Fruit fly (Drosophila melanogaster): ENCODE data around the gene CG9016.
A peak's percentile ranks its signal among the peaks of the same experiment; 100 is the strongest.

The CG9016 gene

dm6 chr2L:5925637-5926036 lies 2.2 kb upstream of the CG9016 start, which contains the start of gene dsf:
Gene dsf, plus strand, starts transcription at chr2L:5925937.
- TF ChIP-seq rn (GFP tag; IDR thresholded peaks at IDR 0.05) (no peak), CG10348 (GFP tag; IDR thresholded peaks at IDR 0.05) (no peak), Snoo (tag; optimal IDR thresholded peaks at IDR 0.05) (no peak), Ets98B (GFP tag; IDR thresholded peaks at IDR 0.05) (no peak)

- TF ChIP-seq CG9948 (tag; optimal IDR thresholded peaks at IDR 0.05) = no peak
- TF ChIP-seq fd96Ca (GFP tag; IDR thresholded peaks at IDR 0.05) = no peak
- TF ChIP-seq CG8301 (tag; optimal IDR thresholded peaks at IDR 0.05) = no peak
- no peak for TF ChIP-seq Pif1A (GFP tag; optimal IDR thresholded peaks at IDR 0.05)
- TF ChIP-seq CG17806 (tag; optimal IDR thresholded peaks at IDR 0.05) = no peak
- no peak for TF ChIP-seq CG34367 (tag; optimal IDR thresholded peaks at IDR 0.05)
- TF ChIP-seq CG10348 (GFP tag; IDR thresholded peaks at IDR 0.05) = no peak
Measured at dm6 chr2L:5925164-5925563, 1.7 kb upstream of the CG9016 start.

dm6 chr2L:5910189-5910588 lies 13.3 kb downstream of the CG9016 start, which contains the start of gene CG14000:
Gene CG14000, minus strand, starts transcription at chr2L:5910289.
- TF ChIP-seq CG4496 (GFP tag; IDR thresholded peaks at IDR 0.05) = no peak
- TF ChIP-seq fd96Ca (GFP tag; IDR thresholded peaks at IDR 0.05) = no peak
- no peak for TF ChIP-seq CG14655 (GFP tag; optimal IDR thresholded peaks at IDR 0.05)
- no peak for TF ChIP-seq rn (GFP tag; IDR thresholded peaks at IDR 0.05)
- TF ChIP-seq gl (tag; optimal IDR thresholded peaks at IDR 0.05) = no peak
- no peak for TF ChIP-seq EcR (GFP tag; optimal IDR thresholded peaks at IDR 0.05)
- TF ChIP-seq CG13204 (GFP tag; optimal IDR thresholded peaks at IDR 0.05) = no peak
- TF ChIP-seq D1 (tag; optimal IDR thresholded peaks at IDR 0.05) = no peak
- TF ChIP-seq CG32121 (GFP tag; IDR thresholded peaks at IDR 0.05) = no peak
- TF ChIP-seq CG15710 (tag; optimal IDR thresholded peaks at IDR 0.05) = no peak

dm6 chr2L:5906893-5907850 lies 16.3 kb downstream of the CG9016 start, which contains the start of gene bchs:
Gene bchs, plus strand, starts transcription at chr2L:5907169.
- TF ChIP-seq CG8301 (tag; optimal IDR thresholded peaks at IDR 0.05) (no peak), D1 (tag; optimal IDR thresholded peaks at IDR 0.05) (no peak), Pif1B (GFP tag; optimal IDR thresholded peaks at IDR 0.05) (peak; percentile 21), fd96Ca (GFP tag; IDR thresholded peaks at IDR 0.05) (no peak), CG17806 (tag; optimal IDR thresholded peaks at IDR 0.05) (no peak), CG32121 (GFP tag; IDR thresholded peaks at IDR 0.05) (0 out of 2 replicates have a peak, but pooled peaks have one; percentile 12), CG12605 (GFP tag; IDR thresholded peaks at IDR 0.05) (peak; percentile 45; the same call in 1 of the 2 replicates), EcR (GFP tag; optimal IDR thresholded peaks at IDR 0.05) (peak; percentile 60), Ets98B (GFP tag; IDR thresholded peaks at IDR 0.05) (no peak), CG13204 (GFP tag; optimal IDR thresholded peaks at IDR 0.05) (peak; percentile 0), rn (GFP tag; IDR thresholded peaks at IDR 0.05) (no peak)

dm6 chr2L:5904585-5904984 lies 18.9 kb downstream of the CG9016 start, which contains the start of gene CG9021:
Gene CG9021, minus strand, starts transcription at chr2L:5904689.
- TF ChIP-seq CG4496 (GFP tag; IDR thresholded peaks at IDR 0.05) = no peak
- peak; percentile 27 for TF ChIP-seq Snoo (tag; optimal IDR thresholded peaks at IDR 0.05)

- TF ChIP-seq CG4496 (GFP tag; IDR thresholded peaks at IDR 0.05) (no peak), fd96Ca (GFP tag; IDR thresholded peaks at IDR 0.05) (no peak), CG8159 (tag; optimal IDR thresholded peaks at IDR 0.05) (no peak), Snoo (tag; optimal IDR thresholded peaks at IDR 0.05) (no peak), CG8301 (tag; optimal IDR thresholded peaks at IDR 0.05) (no peak), rn (GFP tag; IDR thresholded peaks at IDR 0.05) (no peak)
Measured at dm6 chr2L:5902898-5903297, 20.6 kb downstream of the CG9016 start.

dm6 chr2L:5901553-5901952 lies 21.9 kb downstream of the CG9016 start:
- no peak for TF ChIP-seq CG15710 (tag; optimal IDR thresholded peaks at IDR 0.05)
- TF ChIP-seq Pif1A (GFP tag; optimal IDR thresholded peaks at IDR 0.05) = no peak
- TF ChIP-seq CG8301 (tag; optimal IDR thresholded peaks at IDR 0.05) = peak; percentile 60
- TF ChIP-seq Snoo (tag; optimal IDR thresholded peaks at IDR 0.05) = no peak
- TF ChIP-seq EcR (GFP tag; optimal IDR thresholded peaks at IDR 0.05) = no peak
- peak; percentile 19 for TF ChIP-seq CG9948 (tag; optimal IDR thresholded peaks at IDR 0.05)
- TF ChIP-seq CG14655 (GFP tag; optimal IDR thresholded peaks at IDR 0.05) = peak; percentile 67
- no peak for TF ChIP-seq fd96Ca (GFP tag; IDR thresholded peaks at IDR 0.05)
- no peak for TF ChIP-seq CG12605 (GFP tag; IDR thresholded peaks at IDR 0.05)
- TF ChIP-seq gl (tag; optimal IDR thresholded peaks at IDR 0.05) = no peak
- no peak for TF ChIP-seq CG32121 (GFP tag; IDR thresholded peaks at IDR 0.05)
- TF ChIP-seq CG4496 (GFP tag; IDR thresholded peaks at IDR 0.05) = 0 out of 3 replicates have a peak, but pooled peaks have one; percentile 38
- TF ChIP-seq Ets98B (GFP tag; IDR thresholded peaks at IDR 0.05) = no peak
- TF ChIP-seq CG17806 (tag; optimal IDR thresholded peaks at IDR 0.05) = no peak
- no peak for TF ChIP-seq Pif1B (GFP tag; optimal IDR thresholded peaks at IDR 0.05)
